Fruit fly (Drosophila melanogaster): ENCODE measurements around the gene Drice.
A peak's percentile ranks its signal among the peaks of the same experiment; 100 is the strongest.

The Drice gene

DNA sequence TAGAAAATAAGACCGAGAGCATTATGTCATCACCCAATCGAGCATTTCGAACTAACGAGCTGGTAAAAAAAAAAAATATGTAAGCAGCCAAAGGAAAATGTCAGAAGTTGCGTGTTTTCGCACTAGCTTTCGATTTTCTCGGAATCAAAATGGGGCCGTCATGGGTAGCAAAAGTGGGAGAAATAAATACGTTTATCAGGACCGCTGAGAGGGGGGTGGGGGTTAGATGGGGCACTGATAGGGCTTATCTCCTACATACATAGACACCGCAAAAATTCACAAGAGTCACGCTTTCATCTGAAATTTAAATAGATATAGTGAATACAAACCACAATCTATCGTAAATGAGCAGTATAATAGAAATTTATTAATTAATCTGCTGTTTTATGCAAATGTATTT, 22.2 kb upstream of the Drice start:
- 0 out of 3 replicates have a peak, but pooled peaks have one; percentile 20 for TF ChIP-seq eg (GFP tag; IDR thresholded peaks at IDR 0.05)
- TF ChIP-seq dsx (GFP tag; optimal IDR thresholded peaks at IDR 0.05; ENCODE audit: poor library complexity, severe bottlenecking) = no peak
- TF ChIP-seq vri (GFP tag; optimal IDR thresholded peaks at IDR 0.05) = no peak
- TF ChIP-seq CG11902 (GFP tag; optimal IDR thresholded peaks at IDR 0.05) = no peak
- peak; percentile 13 for TF ChIP-seq Eip78C (GFP tag)
- no peak for TF ChIP-seq CG11294 (GFP tag; IDR thresholded peaks at IDR 0.05)
- TF ChIP-seq OdsH (GFP tag; optimal IDR thresholded peaks at IDR 0.05) = no peak
- TF ChIP-seq CG3032 (tag; optimal IDR thresholded peaks at IDR 0.05) = no peak
- TF ChIP-seq CG6854 (GFP tag; optimal IDR thresholded peaks at IDR 0.05) = no peak
- peak; percentile 40 for TF ChIP-seq svp (GFP tag)

- TF ChIP-seq Eip93F (GFP tag; optimal IDR thresholded peaks at IDR 0.05) (no peak), CG1621 (tag; optimal IDR thresholded peaks at IDR 0.05) (peak; percentile 19), vri (GFP tag; optimal IDR thresholded peaks at IDR 0.05) (peak; percentile 26), Eip75B (GFP tag; optimal IDR thresholded peaks at IDR 0.05) (peak; percentile 64), OdsH (GFP tag; optimal IDR thresholded peaks at IDR 0.05) (peak; percentile 64), CG11902 (GFP tag; optimal IDR thresholded peaks at IDR 0.05) (peak; percentile 43), net (GFP tag; optimal IDR thresholded peaks at IDR 0.05) (peak; percentile 10), fd85E (GFP tag; optimal IDR thresholded peaks at IDR 0.05) (no peak), Hr4 (GFP tag; optimal IDR thresholded peaks at IDR 0.05) (peak; percentile 39), Ets21C (GFP tag; optimal IDR thresholded peaks at IDR 0.05) (peak; percentile 51), dsx (GFP tag; optimal IDR thresholded peaks at IDR 0.05; ENCODE audit: poor library complexity, severe bottlenecking) (peak; percentile 20), CG3032 (tag; optimal IDR thresholded peaks at IDR 0.05) (peak; percentile 56), Smox (GFP tag; optimal IDR thresholded peaks at IDR 0.05) (peak; percentile 65), pdm3 (GFP tag; optimal IDR thresholded peaks at IDR 0.05) (peak; percentile 63), CG3919 (GFP tag; optimal IDR thresholded peaks at IDR 0.05) (peak; percentile 60), fkh (GFP tag; optimal IDR thresholded peaks at IDR 0.05) (no peak), CG31627 (GFP tag; optimal IDR thresholded peaks at IDR 0.05) (peak; percentile 65), eg (GFP tag; IDR thresholded peaks at IDR 0.05) (no peak; the same call in 2 of the 3 replicates), CG15336 (GFP tag; IDR thresholded peaks at IDR 0.05) (no peak), Sox102F (GFP tag; optimal IDR thresholded peaks at IDR 0.05) (peak; percentile 60), Eip78C (GFP tag) (peak; percentile 90), ss (GFP tag; optimal IDR thresholded peaks at IDR 0.05) (peak; percentile 18 to 38), CG8319 (GFP tag; optimal IDR thresholded peaks at IDR 0.05) (peak; percentile 41), salr (GFP tag; optimal IDR thresholded peaks at IDR 0.05) (peak in 1 of 2 experiments; percentile 26), CG32006 (GFP tag; optimal IDR thresholded peaks at IDR 0.05) (peak; percentile 42), acj6 (GFP tag; optimal IDR thresholded peaks at IDR 0.05) (peak; percentile 50), Met (GFP tag; optimal IDR thresholded peaks at IDR 0.05) (peak; percentile 73), Sox15 (GFP tag; optimal IDR thresholded peaks at IDR 0.05) (peak; percentile 23), cyc (GFP tag; optimal IDR thresholded peaks at IDR 0.05) (peak; percentile 54), CG6808 (GFP tag; optimal IDR thresholded peaks at IDR 0.05) (peak; percentile 67), svp (GFP tag) (peak; percentile 83), CG8632 (GFP tag; optimal IDR thresholded peaks at IDR 0.05) (peak; percentile 56), CG7368 (GFP tag; optimal IDR thresholded peaks at IDR 0.05) (peak; percentile 42), Hr38 (GFP tag; optimal IDR thresholded peaks at IDR 0.05) (no peak), CG34406 (GFP tag; optimal IDR thresholded peaks at IDR 0.05) (peak; percentile 55), CG8119 (GFP tag; IDR thresholded peaks at IDR 0.05) (no peak), CG6792 (GFP tag; optimal IDR thresholded peaks at IDR 0.05) (peak; percentile 45), Gug (GFP tag; IDR thresholded peaks at IDR 0.05) (no peak), CG16779 (tag; optimal IDR thresholded peaks at IDR 0.05) (no peak), CG6163 (GFP tag; IDR thresholded peaks at IDR 0.05) (peak; percentile 53; the same call in 2 of the 3 replicates), CG6276 (GFP tag; optimal IDR thresholded peaks at IDR 0.05) (no peak), CG11294 (GFP tag; IDR thresholded peaks at IDR 0.05) (no peak), dac (GFP tag; optimal IDR thresholded peaks at IDR 0.05) (no peak), Hr39 (GFP tag; optimal IDR thresholded peaks at IDR 0.05) (peak; percentile 76), CG10631 (GFP tag; optimal IDR thresholded peaks at IDR 0.05) (peak; percentile 63), Ets96B (tag; optimal IDR thresholded peaks at IDR 0.05) (peak; percentile 47)
Measured at dm6 chr3R:29778139-29778984, 21.1 kb upstream of the Drice start.
